Worm (Caenorhabditis elegans): ENCODE measurements around the gene ets-5.

- TF ChIP-seq elt-3 (tag; optimal IDR thresholded peaks at IDR 0.05): no peak
- TF ChIP-seq cnd-1 (tag; optimal IDR thresholded peaks at IDR 0.05): no peak
- TF ChIP-seq unc-62 (GFP tag; optimal IDR thresholded peaks at IDR 0.05): no peak
- TF ChIP-seq nhr-76 (tag; optimal IDR thresholded peaks at IDR 0.05): no peak
- no peak for TF ChIP-seq mep-1 (tag; optimal IDR thresholded peaks at IDR 0.05)
- TF ChIP-seq lsy-2 (tag; optimal IDR thresholded peaks at IDR 0.05): no peak
- no peak for TF ChIP-seq snpc-4 (tag; optimal IDR thresholded peaks at IDR 0.05)
- no peak for TF ChIP-seq unc-39 (tag; optimal IDR thresholded peaks at IDR 0.05)
- no peak for TF ChIP-seq pha-4 (tag; optimal IDR thresholded peaks at IDR 0.05)
These were observed 35.4 kb upstream of the ets-5 start for ce11 chrX:5119686-5120085.

Measured in whole organism, mixed stage, embryonic.